Fruit fly (Drosophila melanogaster) whole organism, embryonic: ENCODE measurements around the gene Cpr62Bc.

Source experiments
- Atf-2 ChIP-seq: fragments of 200-800 bp; sonication (Bioruptor generic); optimal IDR thresholded peaks from 2 replicates; lab custom pipeline; 2016; ENCODE audit warnings: missing biosample characterization, missing genetic modification characterization
- CG10147 ChIP-seq: fragments of 200-800 bp; sonication (Bioruptor generic); optimal IDR thresholded peaks from 2 replicates; lab custom pipeline; 2019; ENCODE audit warnings: missing biosample characterization, mild to moderate bottlenecking, missing genetic modification characterization, moderate library complexity
- CG10267 ChIP-seq: fragments of 200-800 bp; sonication (Bioruptor generic); optimal IDR thresholded peaks from 2 replicates; lab custom pipeline; 2018; ENCODE audit warnings: missing biosample characterization, mild to moderate bottlenecking, missing genetic modification characterization, moderate library complexity
- CG10654 ChIP-seq: fragments of 200-800 bp; sonication (Bioruptor generic); optimal IDR thresholded peaks from 2 replicates; lab custom pipeline; 2016; ENCODE audit warnings: missing biosample characterization, missing genetic modification characterization
- CG11456 ChIP-seq: fragments of 200-800 bp; sonication (Bioruptor generic); IDR thresholded peaks from 3 replicates; pipeline ENCODE4 v1.3.6; 2022; ENCODE audit warnings: missing biosample characterization, missing genetic modification characterization
- CG11504 ChIP-seq: fragments of 200-800 bp; sonication (Bioruptor generic); optimal IDR thresholded peaks from 3 replicates; lab custom pipeline; 2019; ENCODE audit warnings: missing biosample characterization, mild to moderate bottlenecking, missing genetic modification characterization, moderate library complexity
- CG14014 ChIP-seq: fragments of 200-800 bp; sonication (Bioruptor generic); IDR thresholded peaks from 2 replicates; pipeline ENCODE4 v1.3.6; 2022; ENCODE audit warnings: missing biosample characterization, missing genetic modification characterization
- CG15696 ChIP-seq: fragments of 200-800 bp; sonication (Bioruptor generic); optimal IDR thresholded peaks from 2 replicates; lab custom pipeline; 2019; ENCODE audit warnings: missing biosample characterization, mild to moderate bottlenecking, missing genetic modification characterization, moderate library complexity
- CG17328 ChIP-seq: fragments of 200-800 bp; sonication (Bioruptor generic); IDR thresholded peaks from 2 replicates; pipeline ENCODE4 v1.3.6; 2022; ENCODE audit warnings: missing biosample characterization, missing genetic modification characterization
- CG17612 ChIP-seq: fragments of 200-800 bp; sonication (Bioruptor generic); IDR thresholded peaks from 2 replicates; pipeline ENCODE4 v1.3.6; 2022; ENCODE audit warnings: missing biosample characterization, missing genetic modification characterization
- CG1792 ChIP-seq: fragments of 200-800 bp; sonication (Bioruptor generic); optimal IDR thresholded peaks from 2 replicates; lab custom pipeline; 2016; ENCODE audit warnings: missing biosample characterization, missing genetic modification characterization
- CG1832 ChIP-seq: fragments of 200-800 bp; sonication (Bioruptor generic); optimal IDR thresholded peaks from 2 replicates; lab custom pipeline; 2017; ENCODE audit warnings: missing biosample characterization, mild to moderate bottlenecking, missing genetic modification characterization, inconsistent platforms
- CG18476 ChIP-seq: fragments of 200-800 bp; sonication (Bioruptor generic); optimal IDR thresholded peaks from 2 replicates; lab custom pipeline; 2016; ENCODE audit warnings: missing biosample characterization, mild to moderate bottlenecking, missing genetic modification characterization
- CG18599 ChIP-seq: fragments of 200-800 bp; sonication (Bioruptor generic); optimal IDR thresholded peaks from 3 replicates; lab custom pipeline; 2017; ENCODE audit warnings: missing biosample characterization, missing genetic modification characterization, mild to moderate bottlenecking, moderate library complexity, missing genetic modification reagents
- CG18619 ChIP-seq: fragments of 200-800 bp; sonication (Bioruptor generic); optimal IDR thresholded peaks from 3 replicates; lab custom pipeline; 2017; ENCODE audit warnings: missing biosample characterization, mild to moderate bottlenecking, missing genetic modification characterization
- CG34376 ChIP-seq: fragments of 200-800 bp; sonication (Bioruptor generic); optimal IDR thresholded peaks from 2 replicates; lab custom pipeline; 2018; ENCODE audit warnings: missing biosample characterization, mild to moderate bottlenecking, missing genetic modification characterization
- CG4707 ChIP-seq: fragments of 200-800 bp; sonication (Bioruptor generic); optimal IDR thresholded peaks from 2 replicates; lab custom pipeline; 2018; ENCODE audit warnings: missing biosample characterization, mild to moderate bottlenecking, missing genetic modification characterization, moderate library complexity
- CG5245 ChIP-seq: fragments of 200-800 bp; sonication (Bioruptor generic); optimal IDR thresholded peaks from 3 replicates; lab custom pipeline; 2016; ENCODE audit warnings: missing biosample characterization, missing genetic modification characterization
- CG5953 ChIP-seq: fragments of 200-800 bp; sonication (Bioruptor generic); IDR thresholded peaks from 2 replicates; pipeline ENCODE4 v1.3.6; 2022; ENCODE audit warnings: missing biosample characterization, missing genetic modification characterization
- CG6254 ChIP-seq: fragments of 200-800 bp; sonication (Bioruptor generic); optimal IDR thresholded peaks from 3 replicates; lab custom pipeline; 2017; ENCODE audit warnings: mild to moderate bottlenecking, missing biosample characterization, missing genetic modification reagents, missing genetic modification characterization
- CG7372 ChIP-seq: fragments of 200-800 bp; sonication (Bioruptor generic); IDR thresholded peaks from 2 replicates; pipeline ENCODE4 v1.3.6; 2022; ENCODE audit warnings: missing biosample characterization, missing genetic modification characterization
- CG9876 ChIP-seq: fragments of 200-800 bp; sonication (Bioruptor generic); optimal IDR thresholded peaks from 2 replicates; lab custom pipeline; 2016; ENCODE audit warnings: missing biosample characterization, missing genetic modification characterization
- Camta ChIP-seq: fragments of 200-800 bp; sonication (Bioruptor generic); optimal IDR thresholded peaks from 2 replicates; lab custom pipeline; 2016; ENCODE audit warnings: missing biosample characterization, missing genetic modification characterization
- Dfd ChIP-seq, 2 experiments: fragments of >200 bp; optimal IDR thresholded peaks; 2 replicates each; lab custom pipeline; 2017; ENCODE audit warnings: missing biosample characterization in 2 of 2, missing genetic modification characterization in 2 of 2
- HLH3B ChIP-seq: fragments of 200-800 bp; sonication (Bioruptor generic); IDR thresholded peaks from 2 replicates; pipeline ENCODE4 v1.3.6; 2022; ENCODE audit warnings: missing biosample characterization, missing genetic modification characterization
- Hand ChIP-seq: fragments of 200-800 bp; sonication (Bioruptor generic); optimal IDR thresholded peaks from 2 replicates; lab custom pipeline; 2017; ENCODE audit warnings: mild to moderate bottlenecking, missing biosample characterization, missing genetic modification reagents, missing genetic modification characterization
- Hmr ChIP-seq: fragments of 200-800 bp; sonication (Bioruptor generic); optimal IDR thresholded peaks from 3 replicates; lab custom pipeline; 2017; ENCODE audit warnings: mild to moderate bottlenecking, missing biosample characterization, missing genetic modification reagents, missing genetic modification characterization
- Myb ChIP-seq: fragments of 200-800 bp; sonication (Bioruptor generic); optimal IDR thresholded peaks from 2 replicates; lab custom pipeline; 2016; ENCODE audit warnings: missing biosample characterization, missing genetic modification characterization
- NC2β ChIP-seq: fragments of 200-800 bp; sonication (Bioruptor generic); optimal IDR thresholded peaks from 2 replicates; lab custom pipeline; 2016; ENCODE audit warnings: missing biosample characterization, missing genetic modification characterization
- PHDP ChIP-seq: fragments of 200-800 bp; sonication (Bioruptor generic); optimal IDR thresholded peaks from 3 replicates; lab custom pipeline; 2018; ENCODE audit warnings: missing biosample characterization, mild to moderate bottlenecking, missing genetic modification characterization, moderate library complexity
- TFAM ChIP-seq: fragments of 200-800 bp; sonication (Bioruptor generic); optimal IDR thresholded peaks from 2 replicates; lab custom pipeline; 2017; ENCODE audit warnings: missing biosample characterization, missing genetic modification characterization, inconsistent platforms
- ara ChIP-seq: fragments of 200-800 bp; sonication (Bioruptor generic); IDR thresholded peaks from 2 replicates; pipeline ENCODE4 v1.3.6; 2022; ENCODE audit warnings: missing biosample characterization, missing genetic modification characterization
- ash1 ChIP-seq: fragments of 200-800 bp; sonication (Bioruptor generic); optimal IDR thresholded peaks from 2 replicates; lab custom pipeline; 2018; ENCODE audit warnings: missing biosample characterization, mild to moderate bottlenecking, missing genetic modification characterization
- bsh ChIP-seq, 2 experiments: fragments of 200-800 bp; sonication (Bioruptor generic); optimal IDR thresholded peaks; 2 replicates each; lab custom pipeline; 2017 to 2018; ENCODE audit warnings: mild to moderate bottlenecking in 2 of 2, missing biosample characterization in 2 of 2, missing genetic modification characterization in 2 of 2, moderate library complexity in 1 of 2
- caup ChIP-seq: fragments of 200-800 bp; sonication (Bioruptor generic); optimal IDR thresholded peaks from 3 replicates; lab custom pipeline; 2017; ENCODE audit warnings: missing biosample characterization, mild to moderate bottlenecking, missing genetic modification characterization, moderate library complexity; ENCODE audit not compliant: severe bottlenecking
- cg ChIP-seq: fragments of 200-800 bp; sonication (Bioruptor generic); optimal IDR thresholded peaks from 3 replicates; lab custom pipeline; 2019; ENCODE audit warnings: missing biosample characterization, mild to moderate bottlenecking, missing genetic modification characterization, moderate library complexity
- corto ChIP-seq: fragments of 200-800 bp; sonication (Bioruptor generic); optimal IDR thresholded peaks from 2 replicates; lab custom pipeline; 2016; ENCODE audit warnings: missing biosample characterization, mild to moderate bottlenecking, missing genetic modification characterization, moderate library complexity
- crol ChIP-seq: fragments of 200-800 bp; sonication (Bioruptor generic); IDR thresholded peaks from 2 replicates; pipeline ENCODE4 v1.3.6; 2022; ENCODE audit warnings: missing biosample characterization, missing genetic modification characterization
- dimm ChIP-seq: fragments of 200-800 bp; sonication (Bioruptor generic); IDR thresholded peaks from 2 replicates; pipeline ENCODE4 v1.3.6; 2022; ENCODE audit warnings: missing biosample characterization, missing genetic modification characterization
- dmrt99B ChIP-seq: fragments of 200-800 bp; sonication (Bioruptor generic); optimal IDR thresholded peaks from 2 replicates; lab custom pipeline; 2018; ENCODE audit warnings: missing biosample characterization, mild to moderate bottlenecking, missing genetic modification characterization, moderate library complexity
- fd3F ChIP-seq: fragments of 200-800 bp; sonication (Bioruptor generic); optimal IDR thresholded peaks from 2 replicates; lab custom pipeline; 2018; ENCODE audit warnings: missing biosample characterization, mild to moderate bottlenecking, missing genetic modification characterization, moderate library complexity
- gro ChIP-seq: fragments of 200-800 bp; sonication (Bioruptor generic); optimal IDR thresholded peaks from 2 replicates; lab custom pipeline; 2016; ENCODE audit warnings: missing biosample characterization, missing genetic modification characterization
- pnt ChIP-seq: fragments of 200-800 bp; sonication (Bioruptor generic); optimal IDR thresholded peaks from 3 replicates; lab custom pipeline; 2016; ENCODE audit warnings: missing biosample characterization, missing genetic modification characterization
- row ChIP-seq: fragments of 200-800 bp; sonication (Bioruptor generic); IDR thresholded peaks from 3 replicates; pipeline ENCODE4 v1.3.6; 2022; ENCODE audit warnings: missing biosample characterization, missing genetic modification characterization
- sim ChIP-seq: fragments of 200-800 bp; sonication (Bioruptor generic); IDR thresholded peaks from 2 replicates; pipeline ENCODE4 v1.3.6; 2022; ENCODE audit warnings: missing biosample characterization, missing genetic modification characterization
- stc ChIP-seq: fragments of 200-800 bp; sonication (Bioruptor generic); IDR thresholded peaks from 2 replicates; pipeline ENCODE4 v1.3.6; 2022; ENCODE audit warnings: missing biosample characterization, missing genetic modification characterization
- toy ChIP-seq: fragments of 200-800 bp; sonication (Bioruptor generic); IDR thresholded peaks from 2 replicates; pipeline ENCODE4 v1.3.6; 2022; ENCODE audit warnings: missing biosample characterization, missing genetic modification characterization
- twi ChIP-seq: fragments of 200-800 bp; optimal IDR thresholded peaks from 2 replicates; lab custom pipeline; 2019; ENCODE audit warnings: missing biosample characterization, mild to moderate bottlenecking, missing genetic modification characterization, moderate library complexity
- vnd ChIP-seq: fragments of 200-800 bp; sonication (Bioruptor generic); IDR thresholded peaks from 3 replicates; pipeline ENCODE4 v1.3.6; 2022; ENCODE audit warnings: missing biosample characterization, missing genetic modification characterization; ENCODE audit not compliant: partially characterized antibody

The Cpr62Bc gene

DNA sequence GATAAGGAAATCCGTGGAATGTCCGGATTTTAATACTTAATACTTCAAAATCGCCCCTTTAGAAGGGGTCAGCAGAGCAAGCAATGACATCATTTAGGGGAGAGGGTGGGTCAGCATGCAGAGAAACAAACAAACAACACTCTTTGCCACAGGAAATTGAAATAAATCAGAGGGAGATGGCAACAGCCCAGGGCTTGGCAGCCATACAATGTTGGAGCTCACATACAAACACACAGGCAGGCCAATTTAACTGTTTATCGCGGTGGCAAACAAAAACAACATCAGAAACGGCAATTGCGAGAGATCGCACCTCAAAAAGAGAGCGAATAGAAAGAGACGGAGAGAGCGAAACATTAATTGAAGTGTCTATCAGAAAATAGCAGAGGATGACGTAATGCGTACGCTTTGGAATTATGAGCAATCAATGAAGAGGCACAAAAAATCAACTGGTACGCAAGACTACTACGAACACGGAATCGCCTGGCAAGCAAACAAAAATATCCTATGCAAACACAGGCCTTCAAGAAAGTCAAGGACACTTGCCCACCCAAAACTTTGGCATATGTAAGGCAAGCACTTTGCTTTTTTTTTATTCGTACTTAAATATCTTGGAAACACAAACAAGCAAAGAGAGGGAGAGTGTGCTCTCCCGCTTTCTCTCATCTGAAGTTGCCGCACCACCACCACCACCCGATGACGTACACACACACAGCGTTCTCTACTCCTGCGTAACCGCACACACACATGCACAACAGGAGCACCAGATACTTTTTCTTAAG, 47.5 kb downstream of the Cpr62Bc start (continued):
- TF ChIP-seq ara (GFP tag; lab: Robert Waterston, UW) (no peak), Camta (GFP tag; lab: Kevin White, UChicago) (no peak), CG5953 (no peak), CG18476 (GFP tag; lab: Kevin White, UChicago) (peak; percentile 52), vnd (GFP tag; lab: Robert Waterston, UW) (0 out of 3 replicates have a peak, but pooled peaks have one; percentile 14), NC2β (GFP tag; lab: Kevin White, UChicago) (no peak), CG18599 (GFP tag; lab: Kevin White, UChicago) (peak; percentile 50), HLH3B (GFP tag; lab: Robert Waterston, UW) (peak; percentile 43; the same call in 1 of the 2 replicates), fd3F (GFP tag; lab: Kevin White, UChicago) (no peak), CG5245 (GFP tag; lab: Kevin White, UChicago) (no peak), CG7372 (0 out of 2 replicates have a peak, but pooled peaks have one; percentile 13), dimm (GFP tag; lab: Robert Waterston, UW) (no peak), CG10267 (tag; lab: Kevin White, UChicago) (no peak), TFAM (no peak), Hmr (GFP tag; lab: Kevin White, UChicago) (peak; percentile 68), toy (GFP tag; lab: Robert Waterston, UW) (no peak), CG10654 (GFP tag; lab: Kevin White, UChicago) (no peak), bsh (GFP tag; optimal IDR thresholded peaks at IDR 0.05; lab: Kevin White, UChicago) (peak in 1 of 2 experiments; percentile 33), stc (GFP tag; lab: Robert Waterston, UW) (no peak), pnt (GFP tag; lab: Kevin White, UChicago) (no peak), CG1832 (GFP tag; lab: Kevin White, UChicago) (peak; percentile 63), CG14014 (GFP tag; lab: Robert Waterston, UW) (peak; percentile 44; the same call in 1 of the 2 replicates), caup (peak; percentile 81), cg (GFP tag; lab: Kevin White, UChicago) (peak; percentile 88), crol (GFP tag; lab: Robert Waterston, UW) (peak; percentile 74), gro (GFP tag; lab: Kevin White, UChicago) (peak; percentile 40), ash1 (GFP tag; lab: Kevin White, UChicago) (peak; percentile 73), CG11456 (peak; percentile 26; the same call in 1 of the 3 replicates), CG4707 (GFP tag; lab: Kevin White, UChicago) (no peak), CG6254 (GFP tag; lab: Kevin White, UChicago) (no peak), dmrt99B (tag; lab: Kevin White, UChicago) (no peak), corto (no peak), row (no peak), Hand (GFP tag; lab: Kevin White, UChicago) (no peak), CG34376 (peak; percentile 96), sim (GFP tag; lab: Robert Waterston, UW) (0 out of 2 replicates have a peak, but pooled peaks have one; percentile 20), twi (no peak), CG9876 (GFP tag; lab: Kevin White, UChicago) (no peak), Myb (GFP tag; lab: Kevin White, UChicago) (no peak), CG11504 (tag; lab: Kevin White, UChicago) (no peak), PHDP (tag; lab: Kevin White, UChicago) (peak; percentile 1), CG17612 (GFP tag; lab: Robert Waterston, UW) (no peak), CG10147 (GFP tag; lab: Kevin White, UChicago) (no peak), Atf-2 (GFP tag; lab: Kevin White, UChicago) (no peak), CG15696 (tag; lab: Kevin White, UChicago) (no peak), CG18619 (GFP tag; lab: Kevin White, UChicago) (no peak), CG17328 (no peak), Dfd (GFP tag; optimal IDR thresholded peaks at IDR 0.05; lab: Kevin White, UChicago) (no peak), CG1792 (GFP tag; lab: Kevin White, UChicago) (no peak)
